Worm (Caenorhabditis elegans) whole organism, dauer: ENCODE data around the gene F44E2.10.
A peak's percentile ranks its signal among the peaks of the same experiment; 100 is the strongest.

Experiments
- unc-62 ChIP-seq: sonication (generic microtip); optimal IDR thresholded peaks from 2 replicates; lab custom pipeline; 2017; ENCODE audit warnings: missing biosample characterization, missing genetic modification reagents, missing genetic modification characterization

The F44E2.10 gene

ce11 chrIII:8848372-8848771, 17.5 kb upstream of the F44E2.10 start, which contains the start of gene F44E2.7:
Gene F44E2.7, minus strand, starts transcription at chrIII:8848472.
- TF ChIP-seq unc-62 (GFP tag; lab: Kevin White, UChicago) = no peak

- no peak for TF ChIP-seq unc-62 (GFP tag; lab: Kevin White, UChicago)
These were observed 16.8 kb upstream of the F44E2.10 start for ce11 chrIII:8847722-8848121.

ce11 chrIII:8845114-8845513, 14.2 kb upstream of the F44E2.10 start, which contains the start of gene F44E2.6:
Gene F44E2.6, minus strand, starts transcription at chrIII:8845214.
- no peak for TF ChIP-seq unc-62 (GFP tag; lab: Kevin White, UChicago)

ce11 chrIII:8844137-8844536, 13.2 kb upstream of the F44E2.10 start:
- no peak for TF ChIP-seq unc-62 (GFP tag; lab: Kevin White, UChicago)

ce11 chrIII:8839813-8840212, 8.9 kb upstream of the F44E2.10 start:
- no peak for TF ChIP-seq unc-62 (GFP tag; lab: Kevin White, UChicago)

ce11 chrIII:8838075-8838474, 7.2 kb upstream of the F44E2.10 start, which contains the start of gene F44E2.4:
Gene F44E2.4, minus strand, starts transcription at chrIII:8838424.
- TF ChIP-seq unc-62 (GFP tag; lab: Kevin White, UChicago) = no peak

ce11 chrIII:8829245-8829644, 1.7 kb downstream of the F44E2.10 start, which contains the start of gene F44E2.3:
Gene F44E2.3, minus strand, starts transcription at chrIII:8829305.
- TF ChIP-seq unc-62 (GFP tag; lab: Kevin White, UChicago) = no peak

- TF ChIP-seq unc-62 (GFP tag; lab: Kevin White, UChicago) = no peak
These were observed 3.8 kb downstream of the F44E2.10 start, which contains the start of gene F54F2.9 for ce11 chrIII:8827128-8827527. Gene F54F2.9, minus strand, starts transcription at chrIII:8827228.

- TF ChIP-seq unc-62 (GFP tag; lab: Kevin White, UChicago) = no peak
These were observed 6.4 kb downstream of the F44E2.10 start for ce11 chrIII:8824556-8824955.

ce11 chrIII:8818599-8818998, 12.3 kb downstream of the F44E2.10 start, which contains the start of gene pat-2:
Gene pat-2, plus strand, starts transcription at chrIII:8818899.
- TF ChIP-seq unc-62 (GFP tag; lab: Kevin White, UChicago) = no peak

- no peak for TF ChIP-seq unc-62 (GFP tag; lab: Kevin White, UChicago)
These were observed 15.2 kb downstream of the F44E2.10 start for ce11 chrIII:8815699-8816098.

- TF ChIP-seq unc-62 (GFP tag; lab: Kevin White, UChicago) = no peak
These were observed 19.8 kb downstream of the F44E2.10 start for ce11 chrIII:8811111-8811510.

- TF ChIP-seq unc-62 (GFP tag; lab: Kevin White, UChicago) = no peak
These were observed 21.5 kb downstream of the F44E2.10 start, which contains the start of gene prx-19 for ce11 chrIII:8809245-8809971. Gene prx-19, minus strand, starts transcription at chrIII:8809295.

- TF ChIP-seq unc-62 (GFP tag; lab: Kevin White, UChicago) = no peak
These were observed 23.7 kb downstream of the F44E2.10 start, which contains the start of gene F54F2.7 for ce11 chrIII:8807246-8807645. Gene F54F2.7, minus strand, starts transcription at chrIII:8807346.

- no peak for TF ChIP-seq unc-62 (GFP tag; lab: Kevin White, UChicago)
These were observed 25.1 kb downstream of the F44E2.10 start for ce11 chrIII:8805815-8806214.

- TF ChIP-seq unc-62 (GFP tag; lab: Kevin White, UChicago) = peak; percentile 14
These were observed 28.8 kb downstream of the F44E2.10 start for ce11 chrIII:8801864-8802818.
